Worm (Caenorhabditis elegans) whole organism, early embryonic: Measurements from ENCODE around the gene citk-1.

Experiments
- F13C5.2 ChIP-seq: sonication (generic microtip); optimal IDR thresholded peaks from 2 replicates; lab custom pipeline; 2017; ENCODE audit warnings: mild to moderate bottlenecking, missing genetic modification characterization, inconsistent platforms, missing compliant biosample characterization
- aly-1 ChIP-seq: sonication (generic microtip); optimal IDR thresholded peaks from 2 replicates; lab custom pipeline; 2016; ENCODE audit warnings: missing genetic modification characterization, missing compliant biosample characterization
- ama-1 ChIP-seq: fragments of 150-350 bp; optimal IDR thresholded peaks from 2 replicates; lab custom pipeline; 2014
- ceh-13 ChIP-seq: fragments of 200-800 bp; sonication (Bioruptor generic); optimal IDR thresholded peaks from 2 replicates; lab custom pipeline; 2018; ENCODE audit warnings: mild to moderate bottlenecking, missing genetic modification characterization, missing compliant biosample characterization
- ceh-36 ChIP-seq: sonication (generic microtip); optimal IDR thresholded peaks from 2 replicates; lab custom pipeline; 2016; ENCODE audit warnings: missing genetic modification characterization, inconsistent platforms, missing compliant biosample characterization
- hmbx-1 ChIP-seq: sonication (generic microtip); optimal IDR thresholded peaks from 2 replicates; lab custom pipeline; 2016; ENCODE audit warnings: mild to moderate bottlenecking, missing genetic modification characterization, missing compliant biosample characterization
- hmg-4 ChIP-seq: fragments of 200-800 bp; sonication (Bioruptor generic); optimal IDR thresholded peaks from 2 replicates; lab custom pipeline; 2018; ENCODE audit warnings: mild to moderate bottlenecking, missing genetic modification characterization, missing compliant biosample characterization
- hnd-1 ChIP-seq: sonication (generic microtip); optimal IDR thresholded peaks from 2 replicates; lab custom pipeline; 2016; ENCODE audit warnings: missing genetic modification characterization, missing compliant biosample characterization
- pes-1 ChIP-seq: fragments of 200-800 bp; sonication (Bioruptor generic); IDR thresholded peaks from 2 replicates; pipeline ENCODE4 v1.3.6; 2022; ENCODE audit warnings: missing genetic modification reagents, missing genetic modification characterization, missing compliant biosample characterization
- scrt-1 ChIP-seq: fragments of 200-800 bp; sonication (Bioruptor generic); IDR thresholded peaks from 2 replicates; pipeline ENCODE4 v1.3.6; 2022; ENCODE audit warnings: missing genetic modification characterization, missing compliant biosample characterization
- sea-1 ChIP-seq: fragments of 200-800 bp; sonication (Bioruptor generic); conservative IDR thresholded peaks from 2 replicates; pipeline ENCODE4 v1.3.6; 2022; ENCODE audit warnings: missing genetic modification characterization, missing compliant biosample characterization
- tbx-11 ChIP-seq: fragments of 200-800 bp; sonication (Bioruptor generic); IDR thresholded peaks from 2 replicates; pipeline ENCODE4 v1.3.6; 2022; ENCODE audit warnings: missing genetic modification characterization, missing compliant biosample characterization
- tra-4 ChIP-seq: sonication (generic microtip); optimal IDR thresholded peaks from 2 replicates; lab custom pipeline; 2017; ENCODE audit warnings: missing genetic modification characterization, missing compliant biosample characterization

ce11 chrII:13951986-13952385, 43.3 kb downstream of the citk-1 start:
- TF ChIP-seq ceh-13 (GFP tag; lab: Kevin White, UChicago) (no peak), ama-1 (lab: Kevin White, UChicago) (no peak), pes-1 (GFP tag; lab: Robert Waterston, UW) (no peak), tra-4 (tag; lab: Kevin White, UChicago) (no peak), hmbx-1 (no peak), sea-1 (GFP tag; lab: Robert Waterston, UW) (no peak), hmg-4 (GFP tag; lab: Kevin White, UChicago) (no peak), hnd-1 (tag; lab: Kevin White, UChicago) (no peak), F13C5.2 (no peak), tbx-11 (GFP tag; lab: Robert Waterston, UW) (no peak), aly-1 (no peak), scrt-1 (GFP tag; lab: Robert Waterston, UW) (no peak), ceh-36 (tag; lab: Kevin White, UChicago) (no peak)
